Fruit fly (Drosophila melanogaster) whole organism, pupa: ENCODE results near the gene CG32266.

Source experiments
- CG10348 ChIP-seq: fragments of 200-800 bp; sonication (Bioruptor generic); IDR thresholded peaks from 2 replicates; pipeline ENCODE4 v1.3.6; 2022; ENCODE audit warnings: missing biosample characterization, missing genetic modification characterization
- CG12605 ChIP-seq: fragments of 200-800 bp; sonication (Bioruptor generic); IDR thresholded peaks from 2 replicates; pipeline ENCODE4 v1.3.6; 2022; ENCODE audit warnings: missing biosample characterization, missing genetic modification characterization
- CG13204 ChIP-seq: fragments of 200-800 bp; sonication (Bioruptor generic); optimal IDR thresholded peaks from 2 replicates; lab custom pipeline; 2018; ENCODE audit warnings: missing biosample characterization, mild to moderate bottlenecking, missing genetic modification characterization, moderate library complexity
- CG14655 ChIP-seq: fragments of 200-800 bp; sonication (Bioruptor generic); optimal IDR thresholded peaks from 3 replicates; lab custom pipeline; 2017; ENCODE audit warnings: mild to moderate bottlenecking, missing biosample characterization, missing genetic modification reagents, missing genetic modification characterization
- CG15710 ChIP-seq: fragments of 200-800 bp; sonication (Bioruptor generic); optimal IDR thresholded peaks from 2 replicates; lab custom pipeline; 2018; ENCODE audit warnings: missing biosample characterization, mild to moderate bottlenecking, missing genetic modification characterization, moderate library complexity
- CG17806 ChIP-seq: fragments of 200-800 bp; sonication (Bioruptor generic); optimal IDR thresholded peaks from 2 replicates; lab custom pipeline; 2018; ENCODE audit warnings: missing biosample characterization, mild to moderate bottlenecking, missing genetic modification characterization, moderate library complexity
- CG32121 ChIP-seq: fragments of 200-800 bp; sonication (Bioruptor generic); IDR thresholded peaks from 2 replicates; pipeline ENCODE4 v1.3.6; 2022; ENCODE audit warnings: missing biosample characterization, missing genetic modification characterization
- CG34367 ChIP-seq: fragments of 200-800 bp; sonication (Bioruptor generic); optimal IDR thresholded peaks from 2 replicates; lab custom pipeline; 2018; ENCODE audit warnings: missing biosample characterization, mild to moderate bottlenecking, missing genetic modification characterization
- CG4496 ChIP-seq: fragments of 200-800 bp; sonication (Bioruptor generic); IDR thresholded peaks from 3 replicates; pipeline ENCODE4 v1.3.6; 2022; ENCODE audit warnings: missing biosample characterization, missing genetic modification characterization
- CG8159 ChIP-seq: fragments of 200-800 bp; sonication (Bioruptor generic); optimal IDR thresholded peaks from 3 replicates; lab custom pipeline; 2018; ENCODE audit warnings: missing biosample characterization, mild to moderate bottlenecking, missing genetic modification characterization, moderate library complexity
- CG8301 ChIP-seq: fragments of 200-800 bp; sonication (Bioruptor generic); optimal IDR thresholded peaks from 2 replicates; lab custom pipeline; 2018; ENCODE audit warnings: missing biosample characterization, mild to moderate bottlenecking, missing genetic modification characterization
- CG9948 ChIP-seq: fragments of 200-800 bp; sonication (Bioruptor generic); optimal IDR thresholded peaks from 2 replicates; lab custom pipeline; 2018; ENCODE audit warnings: missing biosample characterization, mild to moderate bottlenecking, missing genetic modification characterization, moderate library complexity
- D1 ChIP-seq: fragments of 200-800 bp; sonication (Bioruptor generic); optimal IDR thresholded peaks from 2 replicates; lab custom pipeline; 2018; ENCODE audit warnings: missing biosample characterization, mild to moderate bottlenecking, missing genetic modification characterization, moderate library complexity
- EcR ChIP-seq: fragments of 200-800 bp; sonication (Bioruptor generic); optimal IDR thresholded peaks from 3 replicates; lab custom pipeline; 2019; ENCODE audit warnings: missing biosample characterization, missing genetic modification characterization, mild to moderate bottlenecking, moderate library complexity, missing genetic modification reagents
- Ets98B ChIP-seq: fragments of 200-800 bp; sonication (Bioruptor generic); IDR thresholded peaks from 2 replicates; pipeline ENCODE4 v1.3.6; 2022; ENCODE audit warnings: missing biosample characterization, missing genetic modification characterization
- Pif1A ChIP-seq: fragments of 200-800 bp; sonication (Bioruptor generic); optimal IDR thresholded peaks from 3 replicates; lab custom pipeline; 2016; ENCODE audit warnings: missing biosample characterization, missing genetic modification characterization
- Pif1B ChIP-seq: fragments of 200-800 bp; sonication (Bioruptor generic); optimal IDR thresholded peaks from 3 replicates; lab custom pipeline; 2016; ENCODE audit warnings: missing biosample characterization, missing genetic modification characterization
- Snoo ChIP-seq: fragments of 200-800 bp; sonication (Bioruptor generic); optimal IDR thresholded peaks from 3 replicates; lab custom pipeline; 2017; ENCODE audit warnings: missing biosample characterization, mild to moderate bottlenecking, missing genetic modification characterization, inconsistent platforms
- fd96Ca ChIP-seq: fragments of 200-800 bp; sonication (Bioruptor generic); IDR thresholded peaks from 3 replicates; pipeline ENCODE4 v1.3.6; 2022; ENCODE audit warnings: missing biosample characterization, missing genetic modification characterization
- gl ChIP-seq: fragments of 200-800 bp; sonication (Bioruptor generic); optimal IDR thresholded peaks from 2 replicates; lab custom pipeline; 2018; ENCODE audit warnings: missing biosample characterization, mild to moderate bottlenecking, missing genetic modification characterization
- rn ChIP-seq: fragments of 200-800 bp; sonication (Bioruptor generic); IDR thresholded peaks from 2 replicates; pipeline ENCODE4 v1.3.6; 2022; ENCODE audit warnings: missing biosample characterization, missing genetic modification characterization

Gene CG32266

DNA sequence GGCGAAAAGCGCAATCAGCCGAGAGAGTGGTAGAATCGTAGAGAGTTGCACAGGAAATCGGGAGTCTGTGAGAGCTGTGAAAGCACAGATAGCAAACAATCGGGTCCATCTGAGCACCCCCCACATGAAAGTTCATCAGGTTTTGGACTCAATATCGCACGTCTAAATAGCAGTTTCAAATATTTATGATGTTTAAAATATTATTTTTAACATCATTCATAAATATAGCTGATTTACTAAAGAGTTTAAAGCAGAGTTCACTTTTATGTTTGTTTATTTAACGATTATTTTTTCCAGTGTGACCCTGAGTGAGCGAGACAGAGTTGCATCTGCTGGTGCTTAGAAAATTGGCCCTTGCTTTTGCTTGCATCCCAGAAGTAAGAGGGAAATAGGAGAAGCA, 10.7 kb downstream of the CG32266 start:
- TF ChIP-seq CG13204 (no peak), CG15710 (peak; percentile 11), CG17806 (peak; percentile 39), fd96Ca (GFP tag; lab: Robert Waterston, UW) (peak; percentile 29; the same call in 1 of the 3 replicates), CG8301 (tag; lab: Kevin White, UChicago) (peak; percentile 16), CG8159 (peak; percentile 25), CG10348 (GFP tag; lab: Robert Waterston, UW) (no peak), Ets98B (no peak), CG4496 (GFP tag; lab: Robert Waterston, UW) (no peak)

DNA sequence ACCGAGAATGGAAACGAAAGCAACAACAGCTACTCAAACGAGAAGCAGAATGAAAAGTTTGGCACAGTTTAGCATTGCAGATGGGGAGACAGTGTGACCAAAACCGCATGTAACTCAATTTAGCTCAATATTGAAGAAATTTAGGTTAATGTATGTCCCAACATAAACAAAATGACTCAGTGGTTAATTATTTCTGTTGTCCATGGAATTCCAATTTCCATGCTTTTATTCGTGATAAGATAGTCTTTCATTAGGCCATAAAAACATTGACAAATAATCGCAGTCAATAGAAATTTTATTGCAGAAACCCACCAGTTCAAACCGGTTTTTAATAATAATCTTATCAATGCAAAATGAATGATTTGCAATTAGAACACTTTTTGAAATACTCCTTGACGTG, 11.2 kb downstream of the CG32266 start:
- no peak for TF ChIP-seq CG34367 (tag; lab: Kevin White, UChicago)
- no peak for TF ChIP-seq Snoo
- TF ChIP-seq CG12605 (GFP tag; lab: Robert Waterston, UW) = no peak
- TF ChIP-seq Pif1A (GFP tag; lab: Kevin White, UChicago) = peak; percentile 26
- no peak for TF ChIP-seq Ets98B
- no peak for TF ChIP-seq CG9948
- peak; percentile 28 for TF ChIP-seq CG8159
- no peak for TF ChIP-seq CG32121 (GFP tag; lab: Robert Waterston, UW)
- TF ChIP-seq CG10348 (GFP tag; lab: Robert Waterston, UW) = no peak
- no peak for TF ChIP-seq Pif1B
- no peak for TF ChIP-seq rn
- no peak for TF ChIP-seq D1
- no peak for TF ChIP-seq CG17806
- no peak for TF ChIP-seq CG4496 (GFP tag; lab: Robert Waterston, UW)
- no peak for TF ChIP-seq gl (tag; lab: Kevin White, UChicago)
- no peak for TF ChIP-seq EcR (GFP tag; lab: Kevin White, UChicago)
- no peak for TF ChIP-seq CG15710
- no peak for TF ChIP-seq fd96Ca (GFP tag; lab: Robert Waterston, UW)
- TF ChIP-seq CG8301 (tag; lab: Kevin White, UChicago) = peak; percentile 16
- no peak for TF ChIP-seq CG14655 (GFP tag; lab: Kevin White, UChicago)
- no peak for TF ChIP-seq CG13204

DNA sequence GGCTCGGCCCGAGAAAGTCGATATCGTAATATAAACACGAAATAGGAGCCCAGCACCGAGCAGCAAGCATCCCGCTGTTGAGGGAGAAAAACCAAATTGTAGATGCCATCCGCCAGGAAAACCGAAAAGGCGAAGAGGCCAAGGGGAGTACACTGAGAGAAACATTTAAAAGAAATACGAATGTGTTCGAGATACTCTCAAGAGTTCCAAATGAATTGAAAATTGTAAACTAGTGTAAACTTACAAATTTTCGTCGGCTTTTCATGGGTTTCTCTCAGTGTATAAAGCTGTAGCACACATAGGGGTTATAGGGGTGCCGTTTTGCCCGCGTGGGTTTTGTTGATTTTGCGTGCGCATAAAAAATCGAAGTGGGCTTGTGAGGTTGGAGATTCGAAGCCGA, 12.1 kb downstream of the CG32266 start:
- TF ChIP-seq CG14655 (GFP tag; lab: Kevin White, UChicago) (no peak), EcR (GFP tag; lab: Kevin White, UChicago) (no peak), CG32121 (GFP tag; lab: Robert Waterston, UW) (peak; percentile 60), CG8159 (peak; percentile 57), Ets98B (peak; percentile 73), CG34367 (tag; lab: Kevin White, UChicago) (peak; percentile 70), CG13204 (no peak), rn (0 out of 2 replicates have a peak, but pooled peaks have one; percentile 9), CG9948 (peak; percentile 21), CG10348 (GFP tag; lab: Robert Waterston, UW) (no peak), Pif1A (GFP tag; lab: Kevin White, UChicago) (no peak), Snoo (peak; percentile 59), CG17806 (peak; percentile 48), fd96Ca (GFP tag; lab: Robert Waterston, UW) (peak; percentile 85; the same call in 2 of the 3 replicates), D1 (no peak), gl (tag; lab: Kevin White, UChicago) (no peak), CG15710 (peak; percentile 73), CG8301 (tag; lab: Kevin White, UChicago) (peak; percentile 25), CG12605 (GFP tag; lab: Robert Waterston, UW) (peak; percentile 50; the same call in 1 of the 2 replicates), CG4496 (GFP tag; lab: Robert Waterston, UW) (peak; percentile 83), Pif1B (no peak)

DNA sequence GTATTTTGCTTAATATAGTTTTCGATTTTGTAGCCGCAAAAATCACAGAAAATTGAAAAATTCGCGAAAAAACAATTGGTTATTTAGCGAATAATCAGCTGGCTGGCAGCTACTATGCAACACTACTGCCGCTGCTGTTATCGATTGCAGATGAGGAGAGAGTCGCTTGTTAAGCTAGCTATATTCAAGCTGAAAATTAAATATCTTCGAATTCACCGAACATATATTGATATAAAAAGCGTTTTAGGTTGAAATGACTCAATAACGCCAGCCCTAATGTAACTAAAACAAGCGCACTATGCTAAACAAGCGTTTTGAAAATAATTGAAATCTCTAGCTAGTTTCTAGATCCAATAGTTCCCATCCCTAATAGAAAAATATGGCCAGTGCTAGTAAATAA, 15.7 kb downstream of the CG32266 start, which contains the start of the genes CG32264, ntc and IntS10:
Gene CG32264 (minus strand): TSS at position 130 of the 400 bp plus-strand sequence.
Gene ntc (minus strand): TSS at position 130 of the 400 bp plus-strand sequence.
Gene IntS10 (plus strand): TSS at position 381 of the 400 bp plus-strand sequence.
- TF ChIP-seq CG13204 = no peak
- TF ChIP-seq CG9948 = peak; percentile 23
- TF ChIP-seq CG12605 (GFP tag; lab: Robert Waterston, UW) = no peak
- TF ChIP-seq Pif1B = no peak
- peak; percentile 52 for TF ChIP-seq D1
- no peak for TF ChIP-seq rn
- no peak for TF ChIP-seq CG14655 (GFP tag; lab: Kevin White, UChicago)
- TF ChIP-seq CG15710 = peak; percentile 61
- no peak for TF ChIP-seq gl (tag; lab: Kevin White, UChicago)
- peak; percentile 34; the same call in 1 of the 2 replicates for TF ChIP-seq CG32121 (GFP tag; lab: Robert Waterston, UW)
- no peak for TF ChIP-seq EcR (GFP tag; lab: Kevin White, UChicago)
- no peak; the same call in 1 of the 3 replicates for TF ChIP-seq fd96Ca (GFP tag; lab: Robert Waterston, UW)
- peak; percentile 29 for TF ChIP-seq CG17806
- TF ChIP-seq CG34367 (tag; lab: Kevin White, UChicago) = no peak
- TF ChIP-seq CG10348 (GFP tag; lab: Robert Waterston, UW) = no peak
- TF ChIP-seq CG4496 (GFP tag; lab: Robert Waterston, UW) = no peak
- no peak for TF ChIP-seq CG8159
- TF ChIP-seq Pif1A (GFP tag; lab: Kevin White, UChicago) = no peak
- peak; percentile 48 for TF ChIP-seq CG8301 (tag; lab: Kevin White, UChicago)
- no peak for TF ChIP-seq Snoo
- peak; percentile 43 for TF ChIP-seq Ets98B
- TF ChIP-seq, all 21 proteins: peak for 7

DNA sequence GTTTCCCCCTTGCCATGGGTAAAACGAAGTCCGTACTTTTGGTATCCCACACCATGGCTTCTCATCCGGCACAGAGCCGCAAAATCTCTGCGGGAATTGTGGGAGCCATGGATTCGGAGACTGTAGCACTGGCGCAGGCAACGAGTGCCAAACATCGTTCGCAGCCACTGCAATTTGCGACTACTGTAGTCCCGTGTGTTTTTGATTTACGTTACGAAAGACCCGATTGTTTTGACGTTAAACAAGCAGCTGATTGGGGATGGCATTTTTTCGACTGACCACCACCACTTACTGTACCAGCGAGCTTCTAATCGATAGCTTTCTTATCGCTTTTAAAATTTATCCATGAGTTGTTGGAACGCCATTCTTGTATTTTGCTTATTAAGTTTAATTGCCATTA, 19.3 kb downstream of the CG32266 start, which contains the start of gene CG32262:
Gene CG32262 (minus strand): TSS at position 254 of the 400 bp plus-strand sequence.
- TF ChIP-seq CG4496 (GFP tag; lab: Robert Waterston, UW) (no peak), CG17806 (no peak), gl (tag; lab: Kevin White, UChicago) (no peak), CG32121 (GFP tag; lab: Robert Waterston, UW) (no peak), CG13204 (no peak), Snoo (no peak), CG8301 (tag; lab: Kevin White, UChicago) (no peak), CG15710 (no peak), fd96Ca (GFP tag; lab: Robert Waterston, UW) (no peak), CG34367 (tag; lab: Kevin White, UChicago) (no peak), Pif1A (GFP tag; lab: Kevin White, UChicago) (no peak), CG12605 (GFP tag; lab: Robert Waterston, UW) (no peak), EcR (GFP tag; lab: Kevin White, UChicago) (no peak), CG14655 (GFP tag; lab: Kevin White, UChicago) (no peak)
